Fruit fly (Drosophila melanogaster): ENCODE measurements around the gene BicC.

DNA sequence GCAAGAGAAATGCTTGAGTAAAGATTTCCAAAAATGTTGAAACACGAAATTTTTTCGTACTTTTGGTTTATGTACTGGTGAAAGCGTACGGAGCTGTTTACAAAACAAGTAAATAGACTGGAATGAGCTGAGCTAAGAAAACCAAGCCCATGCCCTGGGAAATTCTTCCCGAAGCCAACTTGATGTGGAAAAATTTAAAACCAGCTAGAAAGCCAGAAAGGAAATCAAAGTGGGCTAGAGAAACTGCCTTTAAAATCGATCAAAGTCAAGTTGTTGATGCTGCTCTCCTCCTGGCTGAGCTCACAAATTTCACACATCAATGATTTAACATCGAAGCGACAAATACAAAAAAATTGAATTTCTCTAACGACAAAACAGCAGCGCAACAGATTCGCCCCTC lies 35.7 kb upstream of the BicC start, which contains the start of gene CG31820:
- no peak for TF ChIP-seq h (optimal IDR thresholded peaks at IDR 0.05)
- no peak for TF ChIP-seq ttk (optimal IDR thresholded peaks at IDR 0.05)
- TF ChIP-seq insv (optimal IDR thresholded peaks at IDR 0.05) = no peak
- no peak for TF ChIP-seq psq (optimal IDR thresholded peaks at IDR 0.05)
- no peak for TF ChIP-seq Sin3A (optimal IDR thresholded peaks at IDR 0.05)
- TF ChIP-seq Myc (optimal IDR thresholded peaks at IDR 0.05) = no peak
